Fruit fly (Drosophila melanogaster): ENCODE data around the gene Tomosyn.

DNA sequence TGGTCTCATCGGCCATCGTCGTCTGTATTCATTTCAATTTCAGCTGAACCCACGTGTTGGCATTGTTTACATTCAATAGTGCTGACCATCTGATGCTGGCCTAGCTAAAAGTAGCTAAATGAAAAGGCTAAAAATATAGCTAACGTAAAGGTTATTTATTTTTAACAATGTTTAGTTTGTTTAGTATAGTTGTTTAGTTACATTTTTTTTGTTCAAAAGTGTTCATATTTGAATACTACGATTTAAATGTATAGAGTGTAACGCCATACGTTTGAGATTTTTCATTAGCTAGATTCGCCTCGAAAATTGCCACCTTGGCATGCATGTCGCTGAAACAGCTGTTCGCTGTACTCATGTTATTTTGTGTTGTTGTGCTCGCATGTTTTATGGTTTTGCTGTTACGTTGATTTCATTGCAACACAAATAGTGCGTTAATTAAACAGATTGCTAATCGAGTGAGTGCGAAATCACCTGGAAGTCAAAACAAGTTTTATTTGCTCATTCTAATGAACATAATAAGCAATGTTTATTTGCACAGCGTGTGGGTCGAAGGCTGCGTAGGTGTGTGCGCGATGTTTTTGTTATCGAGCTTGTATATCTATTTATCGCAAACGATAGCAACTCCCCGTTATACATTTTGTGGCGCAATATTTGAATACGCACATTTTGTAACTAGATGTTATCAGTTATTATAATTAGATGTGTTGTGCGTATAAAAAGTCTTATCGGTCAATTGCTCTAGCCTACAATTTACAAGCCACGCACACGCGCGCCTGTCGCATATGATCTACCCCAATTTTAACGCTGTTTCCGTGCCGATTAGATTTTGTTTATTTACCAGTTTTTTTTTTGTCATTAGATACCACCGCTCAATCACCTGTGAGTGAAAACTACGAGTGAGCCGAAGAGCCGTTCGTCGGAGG, 19.6 kb upstream of the Tomosyn start, which contains the start of the genes CG1463 and Fpgs1:
- no peak for TF ChIP-seq pan (optimal IDR thresholded peaks at IDR 0.05)
- TF ChIP-seq Dif (GFP tag; optimal IDR thresholded peaks at IDR 0.05; ENCODE audit: partially characterized antibody), result no peak
- TF ChIP-seq Dfd (GFP tag; optimal IDR thresholded peaks at IDR 0.05), result no peak
- peak; percentile 55 for TF ChIP-seq Jra (GFP tag; optimal IDR thresholded peaks at IDR 0.05)
- no peak for TF ChIP-seq sage (GFP tag; optimal IDR thresholded peaks at IDR 0.05)
